Fruit fly (Drosophila melanogaster) Kc167 (cell line): ENCODE data around the gene Mgat4a.

ENCODE experiments used
- Myc ChIP-seq: fragments of >200 bp; optimal IDR thresholded peaks from 2 replicates; lab custom pipeline; 2017; ENCODE audit warnings: missing external identifiers
- Sin3A ChIP-seq: fragments of >200 bp; optimal IDR thresholded peaks from 2 replicates; lab custom pipeline; 2018; ENCODE audit warnings: missing external identifiers
- h ChIP-seq: fragments of >200 bp; optimal IDR thresholded peaks from 3 replicates; lab custom pipeline; 2018; ENCODE audit warnings: missing external identifiers
- insv ChIP-seq: fragments of >200 bp; optimal IDR thresholded peaks from 3 replicates; lab custom pipeline; 2018; ENCODE audit warnings: missing external identifiers
- psq ChIP-seq: fragments of >200 bp; optimal IDR thresholded peaks from 2 replicates; lab custom pipeline; 2017; ENCODE audit warnings: missing external identifiers
- ttk ChIP-seq: sonication (Bioruptor generic); optimal IDR thresholded peaks from 2 replicates; lab custom pipeline; 2017; ENCODE audit warnings: missing external identifiers

Gene Mgat4a

dm6 chr3L:14756724-14757463 lies 4.9 kb upstream of the Mgat4a start:
- TF ChIP-seq insv (lab: Kevin White, UChicago) (no peak), ttk (lab: Kevin White, UChicago) (no peak), h (no peak), psq (lab: Kevin White, UChicago) (no peak), Sin3A (lab: Kevin White, UChicago) (no peak), Myc (lab: Kevin White, UChicago) (no peak)

- TF ChIP-seq Sin3A (lab: Kevin White, UChicago) (no peak), h (no peak), Myc (lab: Kevin White, UChicago) (no peak), psq (lab: Kevin White, UChicago) (no peak), insv (lab: Kevin White, UChicago) (no peak), ttk (lab: Kevin White, UChicago) (no peak)
Measured at dm6 chr3L:14757464-14758384, 4.1 kb upstream of the Mgat4a start, which contains the start of gene CG42507. Gene CG42507, minus strand, starts transcription at chr3L:14757962.

- no peak for TF ChIP-seq ttk (lab: Kevin White, UChicago)
- TF ChIP-seq psq (lab: Kevin White, UChicago) = no peak
- no peak for TF ChIP-seq Myc (lab: Kevin White, UChicago)
- TF ChIP-seq Sin3A (lab: Kevin White, UChicago) = no peak
- no peak for TF ChIP-seq h
- no peak for TF ChIP-seq insv (lab: Kevin White, UChicago)
Measured at dm6 chr3L:14758730-14759096, 3.1 kb upstream of the Mgat4a start.

- no peak for TF ChIP-seq Myc (lab: Kevin White, UChicago)
- TF ChIP-seq ttk (lab: Kevin White, UChicago) = no peak
- no peak for TF ChIP-seq psq (lab: Kevin White, UChicago)
- TF ChIP-seq insv (lab: Kevin White, UChicago) = no peak
- TF ChIP-seq Sin3A (lab: Kevin White, UChicago) = no peak
- TF ChIP-seq h = no peak
Measured at dm6 chr3L:14759097-14759795, 2.6 kb upstream of the Mgat4a start.

- no peak for TF ChIP-seq Myc (lab: Kevin White, UChicago)
Measured at dm6 chr3L:14759984-14760626, 1.7 kb upstream of the Mgat4a start.

- no peak for TF ChIP-seq h
- TF ChIP-seq Sin3A (lab: Kevin White, UChicago) = no peak
- no peak for TF ChIP-seq Myc (lab: Kevin White, UChicago)
- no peak for TF ChIP-seq psq (lab: Kevin White, UChicago)
Measured at dm6 chr3L:14760949-14761348, 879 bp upstream of the Mgat4a start, which contains the start of gene Trl. Gene Trl, minus strand, starts transcription at chr3L:14761049.

dm6 chr3L:14769183-14769582 lies 7.4 kb downstream of the Mgat4a start, which contains the start of gene Mgat4b:
Gene Mgat4b, minus strand, starts transcription at chr3L:14769283.
- TF ChIP-seq ttk (lab: Kevin White, UChicago) (no peak), Myc (lab: Kevin White, UChicago) (no peak), insv (lab: Kevin White, UChicago) (no peak), h (no peak), Sin3A (lab: Kevin White, UChicago) (no peak)

- TF ChIP-seq ttk (lab: Kevin White, UChicago) (no peak), insv (lab: Kevin White, UChicago) (no peak), h (no peak), psq (lab: Kevin White, UChicago) (no peak), Myc (lab: Kevin White, UChicago) (no peak), Sin3A (lab: Kevin White, UChicago) (no peak)
Measured at dm6 chr3L:14775711-14776660, 14.2 kb downstream of the Mgat4a start, which contains the start of gene mop. Gene mop, minus strand, starts transcription at chr3L:14776129.

- TF ChIP-seq insv (lab: Kevin White, UChicago) (no peak), ttk (lab: Kevin White, UChicago) (no peak), Myc (lab: Kevin White, UChicago) (no peak), h (no peak), Sin3A (lab: Kevin White, UChicago) (no peak), psq (lab: Kevin White, UChicago) (no peak)
Measured at dm6 chr3L:14779289-14779688, 17.5 kb downstream of the Mgat4a start.

- TF ChIP-seq h (no peak), insv (lab: Kevin White, UChicago) (no peak), psq (lab: Kevin White, UChicago) (no peak), Myc (lab: Kevin White, UChicago) (no peak), ttk (lab: Kevin White, UChicago) (no peak), Sin3A (lab: Kevin White, UChicago) (no peak)
Measured at dm6 chr3L:14780187-14780586, 18.4 kb downstream of the Mgat4a start.
